Fruit fly (Drosophila melanogaster): ENCODE data around the gene CG33177.

The CG33177 gene

DNA sequence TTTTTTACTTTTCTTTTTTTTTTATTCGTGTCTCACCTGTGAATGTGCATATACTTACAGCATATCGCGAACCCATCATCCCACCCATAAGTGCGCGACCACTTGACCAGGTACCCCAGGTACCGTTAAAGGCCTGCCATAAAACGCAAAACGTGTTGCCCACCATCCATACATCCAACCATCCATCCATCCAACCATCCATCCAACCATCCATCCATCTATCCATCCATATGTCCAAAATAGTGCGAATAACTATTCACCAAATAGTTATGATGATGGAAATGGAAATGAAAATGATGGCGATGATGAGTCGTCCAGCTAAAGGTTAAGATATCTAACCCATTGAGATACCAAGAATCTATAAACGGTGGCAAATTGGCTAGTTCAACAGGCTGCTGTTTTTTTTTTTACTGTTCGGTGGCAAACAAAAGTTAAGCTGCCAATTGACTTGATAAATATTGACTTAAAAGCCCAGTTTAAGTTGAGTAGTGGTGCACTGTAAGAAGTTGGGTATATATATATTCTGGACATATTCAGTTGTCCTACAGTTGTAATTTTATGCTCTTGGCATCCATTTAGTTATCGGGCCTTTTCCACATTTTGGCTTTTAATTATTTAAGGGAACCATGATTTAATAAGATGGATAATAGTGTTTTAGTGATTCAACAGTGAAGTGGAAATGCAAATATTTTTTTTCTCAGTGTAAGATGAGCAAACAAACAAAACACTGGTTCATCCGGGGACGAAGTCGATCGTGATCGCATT, 46.9 kb downstream of the CG33177 start (continued):
- TF ChIP-seq Xrp1 (GFP tag; IDR thresholded peaks at IDR 0.05) = peak; percentile 29; the same call in 1 of the 2 replicates
- TF ChIP-seq Med (GFP tag) = peak; percentile 77
- peak; percentile 19 for TF ChIP-seq CG13424 (tag; optimal IDR thresholded peaks at IDR 0.05)
- peak; percentile 98 for TF ChIP-seq CG8281 (tag; optimal IDR thresholded peaks at IDR 0.05)
- TF ChIP-seq CG11695 (GFP tag; IDR thresholded peaks at IDR 0.05) = no peak
- TF ChIP-seq row (GFP tag; IDR thresholded peaks at IDR 0.05) = 0 out of 3 replicates have a peak, but pooled peaks have one; percentile 29
- no peak for TF ChIP-seq CG12236 (GFP tag; optimal IDR thresholded peaks at IDR 0.05)
- TF ChIP-seq CG2712 (tag; optimal IDR thresholded peaks at IDR 0.05) = peak; percentile 1
- TF ChIP-seq unpg (GFP tag; optimal IDR thresholded peaks at IDR 0.05) = peak; percentile 12
- TF ChIP-seq CG3281 (GFP tag; optimal IDR thresholded peaks at IDR 0.05) = peak; percentile 11
- no peak for TF ChIP-seq disco-r (GFP tag; optimal IDR thresholded peaks at IDR 0.05)
- TF ChIP-seq bsh (GFP tag; optimal IDR thresholded peaks at IDR 0.05) = peak in 1 of 2 experiments; percentile 9
- TF ChIP-seq CG31441 (GFP tag; IDR thresholded peaks at IDR 0.05) = peak; percentile 23; the same call in 1 of the 2 replicates
- TF ChIP-seq CG13775 (GFP tag; optimal IDR thresholded peaks at IDR 0.05) = no peak
- TF ChIP-seq CG7357 (GFP tag; IDR thresholded peaks at IDR 0.05) = no peak
- peak; percentile 9 for TF ChIP-seq PHDP (tag; optimal IDR thresholded peaks at IDR 0.05)
- TF ChIP-seq CG12659 (GFP tag; optimal IDR thresholded peaks at IDR 0.05) = peak; percentile 3
- TF ChIP-seq CG13296 (GFP tag; optimal IDR thresholded peaks at IDR 0.05) = peak; percentile 15
- TF ChIP-seq CG7839 (tag; optimal IDR thresholded peaks at IDR 0.05) = peak; percentile 32
- TF ChIP-seq grau (tag; optimal IDR thresholded peaks at IDR 0.05) = peak; percentile 13

All from whole organism, embryonic.